Worm (Caenorhabditis elegans): Measurements from ENCODE around the gene srx-22.

DNA sequence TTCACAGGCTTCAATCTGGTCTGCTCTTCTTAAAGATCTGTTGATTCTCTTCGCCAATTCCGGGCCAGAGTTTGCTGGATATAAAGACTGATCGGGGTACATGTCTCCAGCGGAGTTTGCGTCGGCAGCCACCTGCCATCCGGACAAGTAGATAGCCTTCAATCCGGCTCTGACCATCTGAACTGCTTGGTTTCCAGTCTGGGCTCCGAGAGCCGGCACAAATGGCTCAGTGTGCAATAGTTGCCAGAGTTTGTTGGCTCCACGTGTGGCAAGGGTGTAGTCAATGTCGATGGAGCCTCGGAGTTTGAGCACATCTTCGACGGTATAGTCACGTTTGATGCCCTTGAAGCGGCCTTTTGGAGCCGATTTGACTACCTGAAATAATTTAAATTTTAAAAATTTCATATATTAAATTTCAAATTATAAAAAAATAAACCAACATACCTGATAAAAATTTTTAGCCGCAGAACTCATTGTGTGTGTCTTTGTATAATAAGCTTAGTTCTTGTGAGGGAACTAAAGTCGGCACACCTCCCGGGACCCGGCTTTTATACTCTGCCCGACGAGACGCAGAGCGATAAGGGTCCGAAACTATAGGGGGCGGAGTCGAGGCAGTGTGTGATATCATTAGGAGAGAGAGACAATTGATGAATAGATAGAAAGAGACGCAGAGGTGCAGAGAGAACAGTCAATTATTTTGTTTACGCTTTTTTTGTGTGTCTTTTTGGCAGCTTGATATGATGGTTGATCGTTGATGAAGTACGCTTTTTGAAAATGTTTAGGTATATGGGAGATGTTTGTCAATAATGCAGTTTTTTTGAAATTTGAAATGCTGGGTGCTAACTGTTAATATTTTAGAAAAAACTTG is 48.0 kb downstream of the srx-22 start, which contains the start of the genes icl-1 and srh-2:
- peak in 2 of 6 experiments; percentile 29 to 80 for TF ChIP-seq elt-3 (tag; optimal IDR thresholded peaks at IDR 0.05)
- peak; percentile 67 for TF ChIP-seq ceh-88 (GFP tag; IDR thresholded peaks at IDR 0.05)
- no peak for TF ChIP-seq zag-1 (tag; optimal IDR thresholded peaks at IDR 0.05)
- TF ChIP-seq lin-13 (GFP tag; optimal IDR thresholded peaks at IDR 0.05) = peak; percentile 38
- no peak for TF ChIP-seq skn-1 (tag; optimal IDR thresholded peaks at IDR 0.05)

Data from whole organism, L1 larva.